Worm (Caenorhabditis elegans): Measurements from ENCODE around the gene grl-25.

Gene grl-25

ce11 chrIII:8967639-8968038, 5.5 kb downstream of the grl-25 start, which contains the start of the genes bud-13 and rpap-2:
bud-13 (minus strand) TSS chrIII:8967727.
rpap-2 (plus strand) TSS chrIII:8967967.
- TF ChIP-seq zip-5 (tag; optimal IDR thresholded peaks at IDR 0.05) (peak; percentile 15), ceh-9 (tag; optimal IDR thresholded peaks at IDR 0.05) (no peak), ceh-2 (tag; optimal IDR thresholded peaks at IDR 0.05) (peak; percentile 8), hlh-8 (tag; optimal IDR thresholded peaks at IDR 0.05) (peak; percentile 22), tbx-2 (tag; optimal IDR thresholded peaks at IDR 0.05) (peak; percentile 36), pax-1 (tag; optimal IDR thresholded peaks at IDR 0.05) (no peak), ceh-34 (tag; optimal IDR thresholded peaks at IDR 0.05) (no peak), ceh-31 (tag; optimal IDR thresholded peaks at IDR 0.05) (peak; percentile 46)

DNA sequence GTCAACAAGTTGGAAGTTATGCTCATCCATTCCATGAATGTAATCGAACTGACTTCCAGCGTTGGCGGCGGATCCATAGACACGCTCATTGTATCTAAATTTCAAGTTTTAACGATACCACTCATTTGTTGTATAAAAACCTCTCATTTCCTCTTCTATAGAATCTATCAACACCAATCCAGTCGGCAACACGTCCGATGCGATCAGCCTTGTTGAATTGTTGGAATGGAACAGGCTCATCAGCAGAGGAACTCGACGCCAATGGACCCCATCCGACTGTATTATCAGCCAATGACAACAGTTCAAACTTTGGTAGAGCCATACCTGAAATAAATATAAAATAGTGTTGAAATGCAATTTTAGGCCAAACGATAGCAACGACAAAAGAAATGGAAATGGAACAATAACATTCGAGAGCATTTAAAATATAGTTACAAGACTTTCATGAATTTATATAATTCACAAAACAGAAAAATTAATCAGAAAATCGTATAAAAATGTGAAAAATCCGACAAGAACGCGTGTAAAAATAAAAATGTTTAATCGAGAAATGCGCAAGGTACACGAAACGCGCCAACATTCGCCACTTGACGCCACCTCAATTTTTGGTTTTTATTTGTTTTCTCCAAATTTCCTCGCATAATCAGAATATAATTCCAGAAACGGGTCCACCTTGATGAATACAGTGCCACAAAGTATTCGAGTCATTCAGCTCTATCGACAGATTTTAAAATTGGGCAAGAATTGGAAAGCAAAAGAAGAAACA, 9.3 kb downstream of the grl-25 start, which contains the start of the genes eif-3.D and R08D7.4:
TSS of gene eif-3.D (minus strand) at position 324 of the 766 bp plus-strand sequence.
TSS of gene R08D7.4 (plus strand) at position 638 of the 766 bp plus-strand sequence.
- TF ChIP-seq ets-4 (tag; optimal IDR thresholded peaks at IDR 0.05) (peak; percentile 29), ceh-2 (tag; optimal IDR thresholded peaks at IDR 0.05) (peak; percentile 36), pat-9 (tag; optimal IDR thresholded peaks at IDR 0.05) (peak; percentile 26), F13H6.1 (tag; optimal IDR thresholded peaks at IDR 0.05) (peak; percentile 35), hlh-6 (tag; optimal IDR thresholded peaks at IDR 0.05) (no peak), syd-9 (tag; optimal IDR thresholded peaks at IDR 0.05) (peak; percentile 61), nhr-232 (tag; optimal IDR thresholded peaks at IDR 0.05) (peak; percentile 20), ceh-19 (GFP tag; optimal IDR thresholded peaks at IDR 0.05) (peak; percentile 14), sox-4 (tag; optimal IDR thresholded peaks at IDR 0.05) (peak; percentile 31), gmeb-2 (tag; optimal IDR thresholded peaks at IDR 0.05) (peak; percentile 42), ceh-18 (tag; optimal IDR thresholded peaks at IDR 0.05) (peak; percentile 19), ref-2 (tag; optimal IDR thresholded peaks at IDR 0.05) (no peak), mec-3 (tag; optimal IDR thresholded peaks at IDR 0.05; ENCODE audit: borderline replicate concordance) (no peak), unc-3 (GFP tag; conservative IDR thresholded peaks at IDR 0.05) (no peak), unc-3 (tag; optimal IDR thresholded peaks at IDR 0.05) (peak; percentile 3), tbx-2 (tag; optimal IDR thresholded peaks at IDR 0.05) (peak; percentile 54), nfya-1 (tag; optimal IDR thresholded peaks at IDR 0.05) (peak; percentile 58), elt-2 (tag; optimal IDR thresholded peaks at IDR 0.05) (no peak), unc-42 (tag; optimal IDR thresholded peaks at IDR 0.05) (peak; percentile 35), rnt-1 (tag; optimal IDR thresholded peaks at IDR 0.05) (no peak), C38D4.7 (GFP tag; optimal IDR thresholded peaks at IDR 0.05) (peak; percentile 3), ceh-34 (tag; optimal IDR thresholded peaks at IDR 0.05) (peak; percentile 45), tbx-7 (tag; optimal IDR thresholded peaks at IDR 0.05) (peak; percentile 20), nhr-11 (tag; optimal IDR thresholded peaks at IDR 0.05) (no peak), ceh-30 (tag; optimal IDR thresholded peaks at IDR 0.05) (peak; percentile 37), unc-55 (GFP tag; optimal IDR thresholded peaks at IDR 0.05) (no peak), lin-11 (tag; optimal IDR thresholded peaks at IDR 0.05) (peak; percentile 49), hlh-15 (tag; optimal IDR thresholded peaks at IDR 0.05) (peak; percentile 57), madf-2 (tag; optimal IDR thresholded peaks at IDR 0.05) (peak; percentile 48), ceh-31 (tag; optimal IDR thresholded peaks at IDR 0.05) (peak; percentile 46), che-1 (tag; optimal IDR thresholded peaks at IDR 0.05) (peak; percentile 34), ceh-22 (tag; optimal IDR thresholded peaks at IDR 0.05) (no peak), ceh-14 (tag; optimal IDR thresholded peaks at IDR 0.05) (peak; percentile 58)

ce11 chrIII:8973163-8973562, 11.1 kb downstream of the grl-25 start:
- no peak for TF ChIP-seq hlh-15 (tag; optimal IDR thresholded peaks at IDR 0.05)
- TF ChIP-seq hlh-13 (GFP tag; optimal IDR thresholded peaks at IDR 0.05) = no peak
- no peak for TF ChIP-seq ceh-48 (tag; optimal IDR thresholded peaks at IDR 0.05)
- no peak for TF ChIP-seq pros-1 (tag; optimal IDR thresholded peaks at IDR 0.05)
- TF ChIP-seq npax-4 (tag; optimal IDR thresholded peaks at IDR 0.05) = no peak
- no peak for TF ChIP-seq elt-4 (tag; optimal IDR thresholded peaks at IDR 0.05)
- no peak for TF ChIP-seq K02D7.2 (tag; optimal IDR thresholded peaks at IDR 0.05)
- no peak for TF ChIP-seq ceh-22 (tag; optimal IDR thresholded peaks at IDR 0.05)
- TF ChIP-seq hlh-6 (tag; optimal IDR thresholded peaks at IDR 0.05) = no peak
- no peak for TF ChIP-seq nhr-232 (tag; optimal IDR thresholded peaks at IDR 0.05)
- no peak for TF ChIP-seq lim-6 (tag; optimal IDR thresholded peaks at IDR 0.05)
- no peak for TF ChIP-seq ceh-18 (tag; optimal IDR thresholded peaks at IDR 0.05)
